Worm (Caenorhabditis elegans) whole organism, young adult: ENCODE results near the gene flp-26.

Source experiments
- B0035.1 ChIP-seq: sonication (generic microtip); optimal IDR thresholded peaks from 2 replicates; lab custom pipeline; 2016; ENCODE audit warnings: missing genetic modification characterization, mild to moderate bottlenecking, missing compliant biosample characterization, missing genotype, missing genetic modification reagents
- B0261.1 ChIP-seq: sonication (generic microtip); optimal IDR thresholded peaks from 2 replicates; lab custom pipeline; 2016; ENCODE audit warnings: mild to moderate bottlenecking, missing genetic modification characterization, moderate library complexity, missing compliant biosample characterization
- B0336.3 ChIP-seq: fragments of 200-800 bp; sonication (Bioruptor generic); IDR thresholded peaks from 2 replicates; pipeline ENCODE4 v1.3.6; 2022; ENCODE audit warnings: missing genetic modification characterization, missing compliant biosample characterization
- F22D6.2 ChIP-seq: sonication (generic microtip); optimal IDR thresholded peaks from 2 replicates; lab custom pipeline; 2016; ENCODE audit warnings: mild to moderate bottlenecking, missing genetic modification characterization, missing compliant biosample characterization
- F23B12.7 ChIP-seq: sonication (generic microtip); optimal IDR thresholded peaks from 2 replicates; lab custom pipeline; 2017; ENCODE audit warnings: missing genetic modification characterization, mild to moderate bottlenecking, missing compliant biosample characterization, antibody characterized with exemption, moderate library complexity; ENCODE audit not compliant: insufficient read depth
- F33H1.4 ChIP-seq: fragments of 200-800 bp; sonication (Bioruptor generic); IDR thresholded peaks from 2 replicates; pipeline ENCODE4 v1.3.6; 2022; ENCODE audit warnings: missing genetic modification reagents, missing genetic modification characterization, missing compliant biosample characterization
- F39B2.1 ChIP-seq: fragments of 200-800 bp; sonication (Bioruptor generic); IDR thresholded peaks from 2 replicates; pipeline ENCODE4 v1.3.6; 2022; ENCODE audit warnings: missing genetic modification reagents, missing genetic modification characterization, missing compliant biosample characterization
- F57C9.4 ChIP-seq: sonication (generic microtip); optimal IDR thresholded peaks from 2 replicates; lab custom pipeline; 2017; ENCODE audit warnings: mild to moderate bottlenecking, missing genetic modification characterization, missing compliant biosample characterization
- K11D2.4 ChIP-seq: fragments of 200-800 bp; sonication (Bioruptor generic); IDR thresholded peaks from 2 replicates; pipeline ENCODE4 v1.3.6; 2022; ENCODE audit warnings: missing genetic modification reagents, missing genetic modification characterization, missing compliant biosample characterization
- Y53F4B.3 ChIP-seq: fragments of 200-800 bp; sonication (Bioruptor generic); IDR thresholded peaks from 2 replicates; pipeline ENCODE4 v1.3.6; 2022; ENCODE audit warnings: missing genetic modification reagents, missing genetic modification characterization, missing compliant biosample characterization
- Y53G8AR.9 ChIP-seq: fragments of 200-800 bp; sonication (Bioruptor generic); conservative IDR thresholded peaks from 2 replicates; pipeline ENCODE4 v1.3.6; 2022; ENCODE audit warnings: missing genetic modification reagents, missing genetic modification characterization, missing compliant biosample characterization
- Y79H2A.3 ChIP-seq: fragments of 200-800 bp; sonication (Bioruptor generic); conservative IDR thresholded peaks from 2 replicates; pipeline ENCODE4 v1.3.6; 2022; ENCODE audit warnings: missing genetic modification reagents, missing genetic modification characterization, missing compliant biosample characterization
- Y95B8A.8 ChIP-seq: fragments of 200-800 bp; sonication (Bioruptor generic); IDR thresholded peaks from 2 replicates; pipeline ENCODE4 v1.3.6; 2022; ENCODE audit warnings: missing genetic modification reagents, missing genetic modification characterization, missing compliant biosample characterization
- ZK185.1 ChIP-seq: sonication (generic microtip); optimal IDR thresholded peaks from 2 replicates; lab custom pipeline; 2016; ENCODE audit warnings: mild to moderate bottlenecking, missing genetic modification characterization, missing compliant biosample characterization; ENCODE audit not compliant: poor library complexity, severe bottlenecking
- akir-1 ChIP-seq: fragments of 200-800 bp; sonication (Bioruptor generic); optimal IDR thresholded peaks from 2 replicates; lab custom pipeline; 2018; ENCODE audit warnings: mild to moderate bottlenecking, missing genetic modification characterization, moderate library complexity, missing compliant biosample characterization
- attf-3 ChIP-seq: fragments of 200-800 bp; sonication (Bioruptor generic); conservative IDR thresholded peaks from 2 replicates; pipeline ENCODE4 v1.3.6; 2022; ENCODE audit warnings: missing genetic modification reagents, missing genetic modification characterization, missing compliant biosample characterization
- bed-2 ChIP-seq: fragments of 200-800 bp; sonication (Bioruptor generic); IDR thresholded peaks from 2 replicates; pipeline ENCODE4 v1.3.6; 2022; ENCODE audit warnings: missing genetic modification reagents, missing genetic modification characterization, missing compliant biosample characterization
- ceh-100 ChIP-seq: fragments of 200-800 bp; sonication (Bioruptor generic); IDR thresholded peaks from 2 replicates; pipeline ENCODE4 v1.3.6; 2022; ENCODE audit warnings: missing genetic modification reagents, missing genetic modification characterization, missing compliant biosample characterization
- ceh-27 ChIP-seq: fragments of 200-800 bp; sonication (Bioruptor generic); optimal IDR thresholded peaks from 2 replicates; lab custom pipeline; 2018; ENCODE audit warnings: mild to moderate bottlenecking, missing genetic modification characterization, moderate library complexity, missing compliant biosample characterization
- ceh-58 ChIP-seq: fragments of 200-800 bp; sonication (Bioruptor generic); IDR thresholded peaks from 2 replicates; pipeline ENCODE4 v1.3.6; 2022; ENCODE audit warnings: missing genetic modification characterization, missing compliant biosample characterization
- ceh-91 ChIP-seq: fragments of 200-800 bp; sonication (Bioruptor generic); IDR thresholded peaks from 2 replicates; pipeline ENCODE4 v1.3.6; 2022; ENCODE audit warnings: missing genetic modification reagents, missing genetic modification characterization, missing compliant biosample characterization
- chd-7 ChIP-seq: sonication (generic microtip); optimal IDR thresholded peaks from 2 replicates; lab custom pipeline; 2016; ENCODE audit warnings: mild to moderate bottlenecking, missing genetic modification characterization, moderate library complexity, missing compliant biosample characterization
- die-1 ChIP-seq: sonication (generic microtip); optimal IDR thresholded peaks from 2 replicates; lab custom pipeline; 2016; ENCODE audit warnings: missing genotype, mild to moderate bottlenecking, missing genetic modification characterization, missing compliant biosample characterization
- egrh-3 ChIP-seq: fragments of 200-800 bp; sonication (Bioruptor generic); IDR thresholded peaks from 2 replicates; pipeline ENCODE4 v1.3.6; 2022; ENCODE audit warnings: missing genetic modification reagents, missing genetic modification characterization, missing compliant biosample characterization
- ets-4 ChIP-seq: fragments of 200-800 bp; sonication (Bioruptor generic); optimal IDR thresholded peaks from 2 replicates; lab custom pipeline; 2018; ENCODE audit warnings: mild to moderate bottlenecking, missing genetic modification characterization, missing compliant biosample characterization
- gei-17 ChIP-seq: fragments of 200-800 bp; sonication (Bioruptor generic); optimal IDR thresholded peaks from 2 replicates; lab custom pipeline; 2018; ENCODE audit warnings: mild to moderate bottlenecking, missing genetic modification characterization, missing compliant biosample characterization
- him-1 ChIP-seq: sonication (generic microtip); optimal IDR thresholded peaks from 2 replicates; lab custom pipeline; 2016; ENCODE audit warnings: missing genotype, missing genetic modification reagents, missing genetic modification characterization, missing compliant biosample characterization
- hlh-12 ChIP-seq: sonication (generic microtip); optimal IDR thresholded peaks from 2 replicates; lab custom pipeline; 2016; ENCODE audit warnings: missing genetic modification characterization, missing compliant biosample characterization
- hmg-20 ChIP-seq: fragments of 200-800 bp; sonication (Bioruptor generic); IDR thresholded peaks from 2 replicates; pipeline ENCODE4 v1.3.6; 2022; ENCODE audit warnings: missing genetic modification reagents, missing genetic modification characterization, missing compliant biosample characterization
- let-607 ChIP-seq, 2 experiments: fragments of 200-800 bp in 1 of 2; sonication (Bioruptor generic) in 1 of 2; sonication (generic microtip) in 1 of 2; optimal IDR thresholded peaks; 2 replicates each; lab custom pipeline; 2016 to 2018; ENCODE audit warnings: mild to moderate bottlenecking in 2 of 2, missing compliant biosample characterization in 2 of 2, missing genetic modification characterization in 2 of 2, moderate library complexity in 2 of 2, missing genotype in 1 of 2
- lin-26 ChIP-seq: fragments of 200-800 bp; sonication (Bioruptor generic); IDR thresholded peaks from 2 replicates; pipeline ENCODE4 v1.3.6; 2022; ENCODE audit warnings: missing genetic modification reagents, missing genetic modification characterization, missing compliant biosample characterization
- lin-54 ChIP-seq: fragments of 200-800 bp; sonication (Bioruptor generic); optimal IDR thresholded peaks from 2 replicates; lab custom pipeline; 2018; ENCODE audit warnings: mild to moderate bottlenecking, missing genetic modification characterization, missing compliant biosample characterization
- madf-3 ChIP-seq: fragments of 200-800 bp; sonication (Bioruptor generic); IDR thresholded peaks from 2 replicates; pipeline ENCODE4 v1.3.6; 2022; ENCODE audit warnings: missing genetic modification reagents, missing genetic modification characterization, missing compliant biosample characterization
- mcd-1 ChIP-seq: fragments of 200-800 bp; sonication (Bioruptor generic); IDR thresholded peaks from 2 replicates; pipeline ENCODE4 v1.3.6; 2022; ENCODE audit warnings: missing genetic modification reagents, missing genetic modification characterization, missing compliant biosample characterization
- nfyb-1 ChIP-seq: fragments of 200-800 bp; sonication (Bioruptor generic); IDR thresholded peaks from 2 replicates; pipeline ENCODE4 v1.3.6; 2022; ENCODE audit warnings: missing genetic modification reagents, missing genetic modification characterization, missing compliant biosample characterization
- nhr-80 ChIP-seq: sonication (generic microtip); optimal IDR thresholded peaks from 2 replicates; lab custom pipeline; 2016; ENCODE audit warnings: missing genetic modification characterization, missing compliant biosample characterization
- nhr-90 ChIP-seq: sonication (generic microtip); optimal IDR thresholded peaks from 2 replicates; lab custom pipeline; 2016; ENCODE audit warnings: missing genotype, mild to moderate bottlenecking, missing genetic modification characterization, missing compliant biosample characterization
- rcor-1 ChIP-seq: fragments of 200-800 bp; sonication (Bioruptor generic); IDR thresholded peaks from 2 replicates; pipeline ENCODE4 v1.3.6; 2022; ENCODE audit warnings: missing genetic modification reagents, missing genetic modification characterization, missing compliant biosample characterization
- rpc-1 ChIP-seq, 2 experiments: fragments of 150-350 bp in 1 of 2; sonication (generic microtip) in 1 of 2; optimal IDR thresholded peaks; 2 replicates each; lab custom pipeline; 2014 to 2018; ENCODE audit warnings: missing biosample characterization in 1 of 2, missing genetic modification characterization in 1 of 2, missing genetic modification reagents in 1 of 2, missing genotype in 1 of 2
- snpc-4 ChIP-seq, 5 experiments: fragments of 150-350 bp in 1 of 5; sonication (generic microtip) in 4 of 5; optimal IDR thresholded peaks; 2 replicates each; lab custom pipeline; 2014 to 2018; ENCODE audit warnings: missing genetic modification characterization in 5 of 5, missing biosample characterization in 3 of 5, antibody characterized with exemption in 2 of 5, mild to moderate bottlenecking in 2 of 5, missing compliant biosample characterization in 2 of 5, missing genotype in 2 of 5, moderate library complexity in 2 of 5, missing genetic modification reagents in 1 of 5
- somi-1 ChIP-seq: fragments of 200-800 bp; sonication (Bioruptor generic); optimal IDR thresholded peaks from 2 replicates; lab custom pipeline; 2018; ENCODE audit warnings: mild to moderate bottlenecking, missing genetic modification characterization, missing compliant biosample characterization
- sptf-2 ChIP-seq: fragments of 200-800 bp; sonication (Bioruptor generic); optimal IDR thresholded peaks from 2 replicates; lab custom pipeline; 2018; ENCODE audit warnings: mild to moderate bottlenecking, missing genetic modification characterization, missing compliant biosample characterization
- zfh-2 ChIP-seq: fragments of 200-800 bp; sonication (Bioruptor generic); conservative IDR thresholded peaks from 2 replicates; pipeline ENCODE4 v1.3.6; 2022; ENCODE audit warnings: missing genetic modification reagents, missing genetic modification characterization, missing compliant biosample characterization
- zim-3 ChIP-seq: sonication (generic microtip); optimal IDR thresholded peaks from 2 replicates; lab custom pipeline; 2017; ENCODE audit warnings: mild to moderate bottlenecking, missing genetic modification characterization, moderate library complexity, missing compliant biosample characterization
- ztf-22 ChIP-seq: fragments of 200-800 bp; sonication (Bioruptor generic); optimal IDR thresholded peaks from 2 replicates; lab custom pipeline; 2018; ENCODE audit warnings: mild to moderate bottlenecking, missing genetic modification characterization, moderate library complexity, missing compliant biosample characterization
- ztf-28 ChIP-seq: fragments of 200-800 bp; sonication (Bioruptor generic); IDR thresholded peaks from 2 replicates; pipeline ENCODE4 v1.3.6; 2022; ENCODE audit warnings: missing genetic modification reagents, missing genetic modification characterization, missing compliant biosample characterization

flp-26 gene

ce11 chrX:7068400-7068799 lies 39.5 kb downstream of the flp-26 start, which contains the start of gene pdi-6 (continued):
- TF ChIP-seq rpc-1 (optimal IDR thresholded peaks at IDR 0.05; lab: Kevin White, UChicago) (no peak), rpc-1 (tag; optimal IDR thresholded peaks at IDR 0.05; lab: Kevin White, UChicago) (no peak), B0261.1 (tag; lab: Kevin White, UChicago) (peak; percentile 14), zfh-2 (GFP tag; lab: Robert Waterston, UW) (peak; percentile 94), snpc-4 (GFP tag; optimal IDR thresholded peaks at IDR 0.05; lab: Kevin White, UChicago) (no peak), snpc-4 (tag; optimal IDR thresholded peaks at IDR 0.05; lab: Kevin White, UChicago) (peak in 1 of 4 experiments; percentile 64), somi-1 (GFP tag; lab: Kevin White, UChicago) (peak; percentile 50), ceh-100 (GFP tag; lab: Robert Waterston, UW) (no peak), mcd-1 (GFP tag; lab: Robert Waterston, UW) (peak; percentile 98), B0336.3 (GFP tag; lab: Robert Waterston, UW) (no peak), F39B2.1 (GFP tag; lab: Robert Waterston, UW) (no peak), madf-3 (GFP tag; lab: Robert Waterston, UW) (0 out of 2 replicates have a peak, but pooled peaks have one; percentile 30), zim-3 (tag; lab: Kevin White, UChicago) (no peak), ceh-58 (GFP tag; lab: Robert Waterston, UW) (no peak), akir-1 (GFP tag; lab: Kevin White, UChicago) (peak; percentile 30), Y95B8A.8 (GFP tag; lab: Robert Waterston, UW) (no peak), lin-54 (GFP tag; lab: Kevin White, UChicago) (peak; percentile 43), lin-26 (GFP tag; lab: Robert Waterston, UW) (0 out of 2 replicates have a peak, but pooled peaks have one; percentile 22), hmg-20 (GFP tag; lab: Robert Waterston, UW) (0 out of 2 replicates have a peak, but pooled peaks have one; percentile 4), rcor-1 (GFP tag; lab: Robert Waterston, UW) (peak; percentile 43; the same call in 1 of the 2 replicates), F22D6.2 (peak; percentile 38), die-1 (tag; lab: Kevin White, UChicago) (no peak), ets-4 (GFP tag; lab: Kevin White, UChicago) (peak; percentile 87), F33H1.4 (GFP tag; lab: Robert Waterston, UW) (peak; percentile 16; the same call in 1 of the 2 replicates), ceh-91 (GFP tag; lab: Robert Waterston, UW) (0 out of 2 replicates have a peak, but pooled peaks have one; percentile 19), bed-2 (GFP tag; lab: Robert Waterston, UW) (0 out of 2 replicates have a peak, but pooled peaks have one; percentile 16), sptf-2 (GFP tag; lab: Kevin White, UChicago) (peak; percentile 43), let-607 (tag; optimal IDR thresholded peaks at IDR 0.05; lab: Kevin White, UChicago) (peak; percentile 95), Y79H2A.3 (GFP tag; lab: Robert Waterston, UW) (no peak), K11D2.4 (peak; percentile 84), nfyb-1 (GFP tag; lab: Robert Waterston, UW) (peak; percentile 100), F57C9.4 (tag; lab: Kevin White, UChicago) (no peak), hlh-12 (tag; lab: Kevin White, UChicago) (no peak), attf-3 (GFP tag; lab: Robert Waterston, UW) (0 out of 2 replicates have a peak, but pooled peaks have one; percentile 10), ztf-22 (GFP tag; lab: Kevin White, UChicago) (peak; percentile 15), Y53F4B.3 (no peak), egrh-3 (GFP tag; lab: Robert Waterston, UW) (peak; percentile 45; the same call in 1 of the 2 replicates), him-1 (tag; lab: Kevin White, UChicago) (no peak), ceh-27 (GFP tag; lab: Kevin White, UChicago) (peak; percentile 92), gei-17 (GFP tag; lab: Kevin White, UChicago) (peak; percentile 63), chd-7 (tag; lab: Kevin White, UChicago) (peak; percentile 23), F23B12.7 (peak; percentile 14), ztf-28 (GFP tag; lab: Robert Waterston, UW) (0 out of 2 replicates have a peak, but pooled peaks have one; percentile 52), B0035.1 (tag; lab: Kevin White, UChicago) (peak; percentile 25), nhr-90 (peak; percentile 43), Y53G8AR.9 (peak; percentile 71), nhr-80 (tag; lab: Kevin White, UChicago) (peak; percentile 96), ZK185.1 (tag; lab: Kevin White, UChicago) (peak; percentile 79)
